Fruit fly (Drosophila melanogaster): Measurements from ENCODE around the gene CG1924.

CG1924 gene

DNA sequence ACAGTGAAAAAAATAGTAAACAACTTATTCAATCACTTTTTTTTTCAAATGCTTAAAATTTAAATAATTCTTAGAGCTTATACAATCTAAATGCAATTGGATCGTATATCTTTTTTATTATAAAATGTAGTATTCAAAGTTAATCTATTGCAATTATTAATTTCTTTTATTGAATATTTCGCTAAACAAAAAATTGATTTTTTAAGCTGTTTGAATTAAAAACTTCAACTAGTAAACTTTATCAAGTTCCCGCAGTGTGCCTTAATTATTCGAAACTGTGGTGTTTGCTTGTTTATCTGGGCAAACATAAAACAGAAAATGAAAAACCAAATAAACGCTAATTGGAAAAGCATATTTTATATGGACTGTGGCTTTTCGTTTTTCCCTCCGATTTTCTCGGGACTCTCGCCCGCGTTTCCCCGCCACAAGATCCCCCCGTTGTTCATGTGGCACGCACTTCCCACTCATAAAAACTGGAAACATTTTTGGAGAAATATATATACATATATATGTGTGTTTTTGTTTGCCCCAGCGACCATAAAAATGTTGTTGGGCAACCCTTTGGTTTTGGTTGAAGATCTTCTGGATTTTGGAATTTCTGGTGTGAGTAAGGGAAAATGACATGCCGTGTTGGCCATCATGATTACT is 47.0 kb upstream of the CG1924 start:
- no peak for TF ChIP-seq pan (optimal IDR thresholded peaks at IDR 0.05)
- TF ChIP-seq Abd-B (GFP tag; optimal IDR thresholded peaks at IDR 0.05) = no peak
- TF ChIP-seq sv (GFP tag; optimal IDR thresholded peaks at IDR 0.05) = no peak
- TF ChIP-seq br (GFP tag; optimal IDR thresholded peaks at IDR 0.05) = no peak
- no peak for TF ChIP-seq CrebA (GFP tag; optimal IDR thresholded peaks at IDR 0.05; ENCODE audit: borderline replicate concordance)
- no peak for TF ChIP-seq CG32264 (GFP tag; optimal IDR thresholded peaks at IDR 0.05)
- no peak for TF ChIP-seq Dfd (GFP tag; optimal IDR thresholded peaks at IDR 0.05)
- no peak for TF ChIP-seq fru (GFP tag; optimal IDR thresholded peaks at IDR 0.05)
- TF ChIP-seq usp (GFP tag; optimal IDR thresholded peaks at IDR 0.05) = no peak
- TF ChIP-seq HLH106 (tag; optimal IDR thresholded peaks at IDR 0.05) = no peak
- TF ChIP-seq GATAd (GFP tag; optimal IDR thresholded peaks at IDR 0.05) = no peak
- TF ChIP-seq Hr78 (GFP tag; optimal IDR thresholded peaks at IDR 0.05) = no peak
- TF ChIP-seq dsf (GFP tag; optimal IDR thresholded peaks at IDR 0.05; ENCODE audit: borderline replicate concordance) = no peak
- no peak for TF ChIP-seq Sp1 (GFP tag; optimal IDR thresholded peaks at IDR 0.05)
- no peak for TF ChIP-seq CG9705 (GFP tag; optimal IDR thresholded peaks at IDR 0.05)

- TF ChIP-seq brk (GFP tag; optimal IDR thresholded peaks at IDR 0.05) (peak; percentile 21), woc (GFP tag; optimal IDR thresholded peaks at IDR 0.05) (peak; percentile 7), psq (GFP tag; optimal IDR thresholded peaks at IDR 0.05) (peak; percentile 65), HLH106 (tag; optimal IDR thresholded peaks at IDR 0.05) (peak; percentile 52), Vsx2 (GFP tag; optimal IDR thresholded peaks at IDR 0.05; ENCODE audit: partially characterized antibody) (no peak), rgr (GFP tag; optimal IDR thresholded peaks at IDR 0.05) (peak; percentile 59), OdsH (GFP tag; optimal IDR thresholded peaks at IDR 0.05) (peak; percentile 43), ey (GFP tag; optimal IDR thresholded peaks at IDR 0.05) (no peak), Rel (GFP tag; optimal IDR thresholded peaks at IDR 0.05) (no peak), Rel (tag; optimal IDR thresholded peaks at IDR 0.05) (peak; percentile 6), Sp1 (GFP tag; optimal IDR thresholded peaks at IDR 0.05) (peak; percentile 53), h (GFP tag; optimal IDR thresholded peaks at IDR 0.05) (peak; percentile 45), fru (GFP tag; optimal IDR thresholded peaks at IDR 0.05) (peak; percentile 62), dmrt93B (GFP tag; optimal IDR thresholded peaks at IDR 0.05) (peak; percentile 41), Abd-B (GFP tag; optimal IDR thresholded peaks at IDR 0.05) (no peak), foxo (GFP tag; optimal IDR thresholded peaks at IDR 0.05) (peak in 1 of 2 experiments; percentile 67)
Measured at dm6 chrX:12222890-12223345, 44.5 kb upstream of the CG1924 start.

DNA sequence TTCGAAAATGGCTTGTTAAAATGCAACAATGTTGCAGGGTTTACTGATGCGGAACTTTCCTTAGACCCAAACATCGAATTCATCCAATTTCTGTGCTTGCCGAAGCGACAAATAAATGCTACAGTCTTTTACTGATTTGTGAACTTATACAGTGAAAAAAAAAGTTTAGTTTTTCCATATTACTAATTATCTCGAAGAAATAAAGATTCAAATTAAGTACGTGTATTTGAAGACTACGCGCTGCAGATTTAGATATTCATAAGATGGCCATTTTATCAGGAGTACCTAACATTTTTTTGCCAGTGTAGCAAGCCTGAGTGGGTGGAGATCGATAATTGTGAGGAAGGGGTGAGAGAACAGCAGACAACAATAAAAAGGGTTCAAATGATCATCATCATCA is 43.1 kb upstream of the CG1924 start:
- TF ChIP-seq fru (GFP tag; optimal IDR thresholded peaks at IDR 0.05) = peak; percentile 58
- peak in 1 of 2 experiments; percentile 54 for TF ChIP-seq foxo (GFP tag; optimal IDR thresholded peaks at IDR 0.05)
- TF ChIP-seq tai (GFP tag; optimal IDR thresholded peaks at IDR 0.05) = no peak
- TF ChIP-seq HLH106 (tag; optimal IDR thresholded peaks at IDR 0.05) = peak; percentile 40
- TF ChIP-seq woc (GFP tag; optimal IDR thresholded peaks at IDR 0.05) = peak; percentile 32
- no peak for TF ChIP-seq Dif (GFP tag; optimal IDR thresholded peaks at IDR 0.05; ENCODE audit: partially characterized antibody)
- TF ChIP-seq CrebA (GFP tag; optimal IDR thresholded peaks at IDR 0.05; ENCODE audit: borderline replicate concordance) = no peak
- TF ChIP-seq psq (GFP tag; optimal IDR thresholded peaks at IDR 0.05) = no peak
- no peak for TF ChIP-seq Dfd (GFP tag; optimal IDR thresholded peaks at IDR 0.05)
- TF ChIP-seq CG9705 (GFP tag; optimal IDR thresholded peaks at IDR 0.05) = no peak

DNA sequence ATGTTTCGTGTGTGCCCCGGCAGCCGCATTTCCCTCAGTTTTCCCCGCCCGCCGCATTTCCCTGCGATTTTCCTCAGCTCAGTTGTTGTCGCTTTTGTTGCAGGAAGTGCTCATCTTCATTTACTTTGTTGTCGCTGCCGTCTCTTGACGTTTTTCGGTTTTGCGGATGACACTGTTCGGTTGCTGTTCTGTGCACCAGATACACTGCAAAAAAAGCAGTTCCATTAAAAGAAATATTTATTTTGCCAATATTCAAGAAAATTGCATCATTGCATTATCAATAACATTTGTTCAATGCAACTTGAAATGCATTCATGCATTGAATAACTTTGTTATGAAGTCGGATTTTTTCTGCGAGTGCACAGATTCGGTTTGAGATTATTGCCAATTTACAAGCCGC is 39.1 kb upstream of the CG1924 start:
- TF ChIP-seq OdsH (GFP tag; optimal IDR thresholded peaks at IDR 0.05) (peak; percentile 6), jim (GFP tag; optimal IDR thresholded peaks at IDR 0.05) (no peak), HLH106 (tag; optimal IDR thresholded peaks at IDR 0.05) (peak; percentile 17), brk (GFP tag; optimal IDR thresholded peaks at IDR 0.05) (no peak), Myc (optimal IDR thresholded peaks at IDR 0.05) (no peak), h (GFP tag; optimal IDR thresholded peaks at IDR 0.05) (peak; percentile 27), sv (GFP tag; optimal IDR thresholded peaks at IDR 0.05) (no peak), Rel (GFP tag; optimal IDR thresholded peaks at IDR 0.05) (no peak), Rel (tag; optimal IDR thresholded peaks at IDR 0.05) (no peak), fru (GFP tag; optimal IDR thresholded peaks at IDR 0.05) (peak; percentile 41), Dfd (GFP tag; optimal IDR thresholded peaks at IDR 0.05) (no peak), sage (GFP tag; optimal IDR thresholded peaks at IDR 0.05) (no peak), Sp1 (GFP tag; optimal IDR thresholded peaks at IDR 0.05) (peak; percentile 20), Abd-B (GFP tag; optimal IDR thresholded peaks at IDR 0.05) (no peak), CG32264 (GFP tag; optimal IDR thresholded peaks at IDR 0.05) (no peak), pan (optimal IDR thresholded peaks at IDR 0.05) (no peak), CrebA (GFP tag; optimal IDR thresholded peaks at IDR 0.05; ENCODE audit: borderline replicate concordance) (no peak), N (GFP tag; optimal IDR thresholded peaks at IDR 0.05) (no peak), dsf (GFP tag; optimal IDR thresholded peaks at IDR 0.05; ENCODE audit: borderline replicate concordance) (no peak), woc (GFP tag; optimal IDR thresholded peaks at IDR 0.05) (no peak), tai (GFP tag; optimal IDR thresholded peaks at IDR 0.05) (no peak), Vsx2 (GFP tag; optimal IDR thresholded peaks at IDR 0.05; ENCODE audit: partially characterized antibody) (no peak), GATAd (GFP tag; optimal IDR thresholded peaks at IDR 0.05) (no peak), CG9705 (GFP tag; optimal IDR thresholded peaks at IDR 0.05) (no peak), lola (GFP tag; optimal IDR thresholded peaks at IDR 0.05) (no peak), Hr83 (GFP tag; optimal IDR thresholded peaks at IDR 0.05; ENCODE audit: poor library complexity, severe bottlenecking) (no peak), Hnf4 (GFP tag; optimal IDR thresholded peaks at IDR 0.05) (peak; percentile 4), Mio (GFP tag; optimal IDR thresholded peaks at IDR 0.05) (no peak), Hr78 (GFP tag; optimal IDR thresholded peaks at IDR 0.05) (no peak), Jra (GFP tag; optimal IDR thresholded peaks at IDR 0.05) (no peak), ey (GFP tag; optimal IDR thresholded peaks at IDR 0.05) (peak; percentile 44), foxo (GFP tag; optimal IDR thresholded peaks at IDR 0.05) (peak in 1 of 2 experiments; percentile 29), dl (GFP tag; optimal IDR thresholded peaks at IDR 0.05; ENCODE audit: insufficient read depth in 1 of 2, partially characterized antibody in 2 of 2) (no peak)

All from whole organism, wandering third instar larva.